Fruit fly (Drosophila melanogaster): ENCODE results near the gene anox.
A peak's percentile ranks its signal among the peaks of the same experiment; 100 is the strongest.

DNA sequence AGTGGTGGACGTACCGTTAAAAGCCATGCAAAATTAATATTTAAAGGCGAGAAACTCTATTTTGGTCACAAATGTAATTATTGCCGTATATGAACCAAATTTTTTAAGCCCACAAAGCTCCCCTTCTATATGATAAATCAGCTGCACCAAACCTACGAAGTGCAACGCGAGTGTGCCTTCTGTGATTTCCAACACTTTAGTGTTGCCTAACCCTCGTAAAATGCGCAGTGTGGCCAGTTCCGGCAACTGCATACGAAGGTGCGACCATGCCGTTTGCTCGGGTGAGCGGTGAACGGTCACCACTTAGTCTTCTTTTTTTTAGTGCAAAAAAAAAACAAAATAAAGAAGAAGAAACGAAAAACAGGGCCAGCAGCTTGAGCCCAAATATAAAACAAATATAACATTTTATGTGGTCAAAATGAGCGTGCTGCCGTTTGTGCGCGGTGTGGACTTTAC lies 20.4 kb upstream of the anox start, which contains the start of the genes tty and fliI:
- TF ChIP-seq Hr83 (GFP tag; optimal IDR thresholded peaks at IDR 0.05; ENCODE audit: poor library complexity, severe bottlenecking) (peak; percentile 89), brk (GFP tag; optimal IDR thresholded peaks at IDR 0.05) (no peak), Hnf4 (GFP tag; optimal IDR thresholded peaks at IDR 0.05) (no peak), foxo (GFP tag; optimal IDR thresholded peaks at IDR 0.05) (peak; percentile 30 to 85), dl (GFP tag; optimal IDR thresholded peaks at IDR 0.05; ENCODE audit: insufficient read depth in 1 of 2, partially characterized antibody in 2 of 2) (no peak), GATAd (GFP tag; optimal IDR thresholded peaks at IDR 0.05) (peak; percentile 60), dmrt93B (GFP tag; optimal IDR thresholded peaks at IDR 0.05) (no peak), Dfd (GFP tag; optimal IDR thresholded peaks at IDR 0.05) (no peak), usp (GFP tag; optimal IDR thresholded peaks at IDR 0.05) (no peak), jim (GFP tag; optimal IDR thresholded peaks at IDR 0.05) (peak; percentile 70), h (GFP tag; optimal IDR thresholded peaks at IDR 0.05) (peak; percentile 87), CrebA (GFP tag; optimal IDR thresholded peaks at IDR 0.05; ENCODE audit: borderline replicate concordance) (no peak), Myc (optimal IDR thresholded peaks at IDR 0.05) (peak; percentile 51)
